Worm (Caenorhabditis elegans) whole organism, L2 larva: ENCODE measurements around the gene F49E12.12.

Experiments used
- Y55F3AM.14 ChIP-seq: fragments of 200-800 bp; sonication (Bioruptor generic); optimal IDR thresholded peaks from 2 replicates; lab custom pipeline; 2018; ENCODE audit warnings: mild to moderate bottlenecking, missing genetic modification characterization, missing compliant biosample characterization
- lin-13 ChIP-seq: fragments of 150-350 bp; optimal IDR thresholded peaks from 2 replicates; lab custom pipeline; 2014; ENCODE audit warnings: missing biosample characterization, missing genetic modification reagents, missing genetic modification characterization
- nhr-11 ChIP-seq: fragments of 150-350 bp; optimal IDR thresholded peaks from 2 replicates; lab custom pipeline; 2014; ENCODE audit warnings: missing biosample characterization, missing genetic modification characterization
- nhr-6 ChIP-seq: fragments of 150-350 bp; optimal IDR thresholded peaks from 2 replicates; lab custom pipeline; 2014; ENCODE audit warnings: missing biosample characterization, missing genetic modification characterization
- nhr-77 ChIP-seq: fragments of 150-350 bp; optimal IDR thresholded peaks from 2 replicates; lab custom pipeline; 2014; ENCODE audit warnings: missing biosample characterization, missing genetic modification characterization
- unc-39 ChIP-seq: fragments of 150-350 bp; optimal IDR thresholded peaks from 2 replicates; lab custom pipeline; 2014; ENCODE audit warnings: missing biosample characterization, missing genetic modification characterization
- unc-62 ChIP-seq: fragments of 150-350 bp; optimal IDR thresholded peaks from 2 replicates; lab custom pipeline; 2014; ENCODE audit warnings: missing biosample characterization, missing genetic modification reagents, missing genetic modification characterization
- zag-1 ChIP-seq: fragments of 150-350 bp; optimal IDR thresholded peaks from 2 replicates; lab custom pipeline; 2014; ENCODE audit warnings: missing biosample characterization, missing genetic modification characterization

DNA sequence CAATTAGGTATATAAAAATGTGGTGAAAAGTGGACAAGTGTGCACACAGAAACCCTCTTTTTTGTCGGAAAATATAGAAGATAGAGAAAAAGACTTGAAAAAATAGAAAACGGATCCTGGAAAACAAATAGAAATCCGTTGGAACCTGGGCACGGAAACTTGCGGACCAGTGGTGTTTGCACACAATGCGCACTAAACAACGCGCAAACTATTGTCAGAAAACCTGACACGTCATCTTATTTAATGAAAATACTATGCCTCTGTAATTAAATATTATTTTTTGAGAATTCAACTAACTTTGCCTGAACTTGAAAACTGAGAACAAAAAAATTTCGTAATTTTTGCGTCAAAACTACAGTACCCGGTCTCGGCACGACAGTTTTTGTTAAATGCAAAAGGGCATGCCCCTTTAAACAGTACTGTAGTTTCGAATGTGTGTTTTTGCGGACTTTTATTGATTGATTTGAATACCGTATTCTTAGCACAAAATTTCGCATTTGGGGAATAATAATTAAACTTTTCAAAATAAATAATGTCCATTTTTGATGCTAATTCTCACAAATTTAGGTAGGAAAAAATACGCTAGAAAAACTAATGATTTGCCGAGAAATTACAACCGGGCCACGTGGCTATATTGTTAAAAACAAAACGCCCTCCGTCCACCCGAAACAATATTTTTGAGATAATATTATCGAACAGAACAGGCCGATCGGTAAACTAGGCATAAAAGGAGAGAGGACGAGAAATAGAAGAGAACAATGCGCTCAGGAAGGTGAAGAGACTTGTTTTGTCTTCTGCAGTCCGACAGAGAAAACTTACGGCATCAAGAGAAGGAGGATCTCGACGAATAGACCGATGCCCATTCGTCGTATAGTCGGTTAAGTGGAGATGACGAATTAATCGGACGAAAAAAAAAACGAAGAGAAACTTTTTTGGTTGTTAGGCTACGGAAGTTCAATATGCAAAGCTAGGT, 47.9 kb downstream of the F49E12.12 start:
- TF ChIP-seq zag-1 (tag; lab: Kevin White, UChicago): no peak
- TF ChIP-seq nhr-77 (tag; lab: Kevin White, UChicago): no peak
- TF ChIP-seq lin-13: no peak
- TF ChIP-seq nhr-11 (tag; lab: Kevin White, UChicago): no peak
- TF ChIP-seq unc-62 (GFP tag; lab: Kevin White, UChicago): no peak
- TF ChIP-seq nhr-6 (tag; lab: Kevin White, UChicago): no peak
- TF ChIP-seq Y55F3AM.14: no peak
- TF ChIP-seq unc-39 (tag; lab: Kevin White, UChicago): no peak
